Worm (Caenorhabditis elegans) whole organism, mixed stage, embryonic: ENCODE measurements around the gene Y66C5A.1.

Experiments used
- M03D4.4 ChIP-seq: sonication (generic microtip); optimal IDR thresholded peaks from 2 replicates; lab custom pipeline; 2017; ENCODE audit warnings: mild to moderate bottlenecking, missing genetic modification characterization, missing compliant biosample characterization
- bed-3 ChIP-seq: fragments of 200-800 bp; sonication (Bioruptor generic); optimal IDR thresholded peaks from 3 replicates; lab custom pipeline; 2018; ENCODE audit warnings: mild to moderate bottlenecking, missing genetic modification characterization, moderate library complexity, missing compliant biosample characterization
- blmp-1 ChIP-seq: fragments of 150-350 bp; optimal IDR thresholded peaks from 2 replicates; lab custom pipeline; 2014; ENCODE audit warnings: missing biosample characterization, missing genetic modification characterization
- ceh-39 ChIP-seq: fragments of 150-350 bp; optimal IDR thresholded peaks from 2 replicates; lab custom pipeline; 2014; ENCODE audit warnings: missing biosample characterization, missing genetic modification characterization
- ceh-43 ChIP-seq: fragments of 200-800 bp; sonication (Bioruptor generic); optimal IDR thresholded peaks from 2 replicates; lab custom pipeline; 2018; ENCODE audit warnings: mild to moderate bottlenecking, missing genetic modification characterization, moderate library complexity, missing compliant biosample characterization
- ceh-83 ChIP-seq: fragments of 200-800 bp; sonication (Bioruptor generic); optimal IDR thresholded peaks from 2 replicates; lab custom pipeline; 2018; ENCODE audit warnings: mild to moderate bottlenecking, missing genetic modification characterization, missing compliant biosample characterization
- ces-1 ChIP-seq: fragments of 150-350 bp; optimal IDR thresholded peaks from 2 replicates; lab custom pipeline; 2014; ENCODE audit warnings: missing biosample characterization, missing genetic modification reagents, missing genetic modification characterization
- cnd-1 ChIP-seq: fragments of 200-800 bp; sonication (Bioruptor generic); optimal IDR thresholded peaks from 2 replicates; lab custom pipeline; 2018; ENCODE audit warnings: mild to moderate bottlenecking, missing genetic modification characterization, missing compliant biosample characterization
- drap-1 ChIP-seq: fragments of 200-800 bp; sonication (Bioruptor generic); optimal IDR thresholded peaks from 3 replicates; lab custom pipeline; 2018; ENCODE audit warnings: mild to moderate bottlenecking, missing genetic modification characterization, missing compliant biosample characterization
- elt-1 ChIP-seq: sonication (generic microtip); optimal IDR thresholded peaks from 2 replicates; lab custom pipeline; 2017; ENCODE audit warnings: missing genetic modification characterization, mild to moderate bottlenecking, missing compliant biosample characterization, antibody characterized with exemption, moderate library complexity, borderline replicate concordance; ENCODE audit not compliant: insufficient read depth
- elt-3 ChIP-seq: fragments of 150-350 bp; optimal IDR thresholded peaks from 2 replicates; lab custom pipeline; 2014; ENCODE audit warnings: missing biosample characterization, missing genetic modification characterization
- flh-1 ChIP-seq: fragments of 200-800 bp; sonication (Bioruptor generic); optimal IDR thresholded peaks from 2 replicates; lab custom pipeline; 2018; ENCODE audit warnings: mild to moderate bottlenecking, missing genetic modification characterization, moderate library complexity, missing compliant biosample characterization
- ham-2 ChIP-seq: fragments of 200-800 bp; sonication (Bioruptor generic); optimal IDR thresholded peaks from 2 replicates; lab custom pipeline; 2018; ENCODE audit warnings: mild to moderate bottlenecking, missing genetic modification characterization, missing compliant biosample characterization
- hlh-1 ChIP-seq: fragments of 150-350 bp; optimal IDR thresholded peaks from 2 replicates; lab custom pipeline; 2014; ENCODE audit warnings: missing biosample characterization, missing genetic modification reagents, missing genetic modification characterization
- lin-13 ChIP-seq: fragments of 150-350 bp; optimal IDR thresholded peaks from 2 replicates; lab custom pipeline; 2014; ENCODE audit warnings: missing biosample characterization, missing genetic modification characterization
- lin-32 ChIP-seq: fragments of 200-800 bp; sonication (Bioruptor generic); optimal IDR thresholded peaks from 2 replicates; lab custom pipeline; 2018; ENCODE audit warnings: mild to moderate bottlenecking, missing genetic modification characterization, missing compliant biosample characterization
- lsy-2 ChIP-seq: fragments of 150-350 bp; optimal IDR thresholded peaks from 2 replicates; lab custom pipeline; 2014; ENCODE audit warnings: missing biosample characterization, missing genetic modification characterization
- mab-5 ChIP-seq: fragments of 150-350 bp; optimal IDR thresholded peaks from 2 replicates; lab custom pipeline; 2014; ENCODE audit warnings: missing biosample characterization, missing genetic modification characterization
- mep-1 ChIP-seq: fragments of 150-350 bp; optimal IDR thresholded peaks from 2 replicates; lab custom pipeline; 2017; ENCODE audit warnings: missing biosample characterization, missing genetic modification reagents, missing genetic modification characterization, inconsistent platforms
- mls-2 ChIP-seq: sonication (generic microtip); optimal IDR thresholded peaks from 2 replicates; lab custom pipeline; 2016; ENCODE audit warnings: mild to moderate bottlenecking, missing genetic modification characterization, moderate library complexity, missing compliant biosample characterization
- nhr-12 ChIP-seq: fragments of 150-350 bp; optimal IDR thresholded peaks from 2 replicates; lab custom pipeline; 2014; ENCODE audit warnings: missing biosample characterization, missing genetic modification characterization
- nhr-2 ChIP-seq: fragments of 150-350 bp; optimal IDR thresholded peaks from 2 replicates; lab custom pipeline; 2014; ENCODE audit warnings: missing biosample characterization, missing genetic modification characterization
- nhr-237 ChIP-seq: fragments of 150-350 bp; optimal IDR thresholded peaks from 2 replicates; lab custom pipeline; 2014; ENCODE audit warnings: missing biosample characterization, missing genetic modification characterization
- nhr-28 ChIP-seq: fragments of 150-350 bp; optimal IDR thresholded peaks from 2 replicates; lab custom pipeline; 2014; ENCODE audit warnings: missing biosample characterization, missing genetic modification characterization
- nhr-76 ChIP-seq: sonication (generic microtip); optimal IDR thresholded peaks from 2 replicates; lab custom pipeline; 2017; ENCODE audit warnings: missing biosample characterization, missing genetic modification characterization
- pha-4 ChIP-seq: fragments of 150-350 bp; optimal IDR thresholded peaks from 2 replicates; lab custom pipeline; 2018; ENCODE audit warnings: missing biosample characterization, missing genetic modification reagents, missing genetic modification characterization
- sem-2 ChIP-seq: fragments of 200-800 bp; sonication (Bioruptor generic); optimal IDR thresholded peaks from 2 replicates; lab custom pipeline; 2018; ENCODE audit warnings: mild to moderate bottlenecking, missing genetic modification characterization, missing compliant biosample characterization
- snpc-4 ChIP-seq: fragments of 150-350 bp; optimal IDR thresholded peaks from 2 replicates; lab custom pipeline; 2014; ENCODE audit warnings: missing biosample characterization, missing genetic modification characterization
- sptf-1 ChIP-seq: sonication (generic microtip); optimal IDR thresholded peaks from 2 replicates; lab custom pipeline; 2017; ENCODE audit warnings: mild to moderate bottlenecking, missing genetic modification characterization, moderate library complexity, missing compliant biosample characterization
- tbx-8 ChIP-seq: fragments of 200-800 bp; sonication (Bioruptor generic); optimal IDR thresholded peaks from 2 replicates; lab custom pipeline; 2018; ENCODE audit warnings: mild to moderate bottlenecking, missing genetic modification characterization, moderate library complexity, missing compliant biosample characterization
- unc-120 ChIP-seq: sonication (generic microtip); optimal IDR thresholded peaks from 2 replicates; lab custom pipeline; 2017; ENCODE audit warnings: missing genetic modification characterization, missing compliant biosample characterization; ENCODE audit not compliant: poor library complexity, severe bottlenecking
- unc-39 ChIP-seq: fragments of 150-350 bp; optimal IDR thresholded peaks from 2 replicates; lab custom pipeline; 2014; ENCODE audit warnings: missing biosample characterization, missing genetic modification characterization
- unc-62 ChIP-seq: fragments of 150-350 bp; optimal IDR thresholded peaks from 2 replicates; lab custom pipeline; 2014; ENCODE audit warnings: missing biosample characterization, missing genetic modification reagents, missing genetic modification characterization
- zip-8 ChIP-seq: fragments of 150-350 bp; optimal IDR thresholded peaks from 2 replicates; lab custom pipeline; 2014; ENCODE audit warnings: missing biosample characterization, missing genetic modification characterization
- ztf-11 ChIP-seq: fragments of 150-350 bp; optimal IDR thresholded peaks from 2 replicates; lab custom pipeline; 2014; ENCODE audit warnings: missing biosample characterization, missing genetic modification characterization

Y66C5A.1 gene

DNA sequence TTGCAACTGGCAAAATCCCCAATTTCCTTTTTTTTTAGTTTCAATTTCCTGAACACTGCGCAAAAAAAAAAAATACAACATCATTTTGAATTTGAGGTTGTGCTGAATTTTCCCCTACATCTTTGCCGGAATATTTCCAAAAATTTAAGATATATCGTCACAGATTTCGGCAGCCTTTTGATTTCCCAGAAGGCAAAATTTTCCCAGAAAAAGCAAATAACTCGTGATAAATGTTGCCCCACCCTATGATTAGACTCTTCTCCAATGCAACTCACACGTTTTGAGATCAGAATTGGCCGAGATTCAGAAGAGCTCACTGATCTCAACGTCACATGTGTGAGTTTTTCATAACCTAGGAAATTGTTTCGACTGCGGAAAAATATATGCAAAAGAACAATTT, 37.1 kb upstream of the Y66C5A.1 start:
- TF ChIP-seq pha-4 (no peak), ham-2 (GFP tag; lab: Kevin White, UChicago) (no peak), tbx-8 (GFP tag; lab: Kevin White, UChicago) (no peak), zip-8 (tag; lab: Kevin White, UChicago) (no peak), unc-62 (GFP tag; lab: Kevin White, UChicago) (no peak), unc-120 (tag; lab: Kevin White, UChicago) (no peak), ces-1 (GFP tag; lab: Kevin White, UChicago) (no peak), flh-1 (GFP tag; lab: Kevin White, UChicago) (no peak), mls-2 (no peak), lin-32 (no peak), snpc-4 (tag; lab: Kevin White, UChicago) (no peak), ztf-11 (tag; lab: Kevin White, UChicago) (no peak), nhr-12 (no peak), nhr-2 (tag; lab: Kevin White, UChicago) (no peak), M03D4.4 (tag; lab: Kevin White, UChicago) (no peak), bed-3 (GFP tag; lab: Kevin White, UChicago) (no peak), nhr-28 (tag; lab: Kevin White, UChicago) (no peak)
- TF ChIP-seq, all 35 proteins: peak for 0

DNA sequence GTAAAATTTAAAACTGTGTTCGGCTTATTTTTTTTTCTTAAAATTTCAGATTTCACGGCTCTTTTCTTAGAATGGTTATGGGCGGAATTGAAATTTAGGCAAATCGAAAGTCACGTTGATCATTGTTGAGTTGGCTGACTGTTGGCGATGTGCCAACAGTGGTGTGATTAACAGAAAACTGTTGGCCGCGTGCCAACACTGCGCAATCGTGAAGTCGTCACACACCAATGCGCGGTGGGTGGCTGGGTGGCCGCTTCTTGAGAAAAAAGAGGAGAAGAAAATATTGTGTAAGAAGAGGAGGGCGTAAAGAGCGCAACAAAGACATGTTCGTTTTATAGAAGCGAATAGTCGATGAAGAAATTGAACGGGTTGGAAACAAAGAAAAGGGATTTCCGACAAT, 35.8 kb upstream of the Y66C5A.1 start:
- TF ChIP-seq lin-32 (no peak), ceh-83 (GFP tag; lab: Kevin White, UChicago) (no peak), ceh-39 (tag; lab: Kevin White, UChicago) (peak; percentile 70), mls-2 (peak; percentile 22), cnd-1 (tag; lab: Kevin White, UChicago) (peak; percentile 55), zip-8 (tag; lab: Kevin White, UChicago) (peak; percentile 23), mep-1 (tag; lab: Kevin White, UChicago) (peak; percentile 38)

DNA sequence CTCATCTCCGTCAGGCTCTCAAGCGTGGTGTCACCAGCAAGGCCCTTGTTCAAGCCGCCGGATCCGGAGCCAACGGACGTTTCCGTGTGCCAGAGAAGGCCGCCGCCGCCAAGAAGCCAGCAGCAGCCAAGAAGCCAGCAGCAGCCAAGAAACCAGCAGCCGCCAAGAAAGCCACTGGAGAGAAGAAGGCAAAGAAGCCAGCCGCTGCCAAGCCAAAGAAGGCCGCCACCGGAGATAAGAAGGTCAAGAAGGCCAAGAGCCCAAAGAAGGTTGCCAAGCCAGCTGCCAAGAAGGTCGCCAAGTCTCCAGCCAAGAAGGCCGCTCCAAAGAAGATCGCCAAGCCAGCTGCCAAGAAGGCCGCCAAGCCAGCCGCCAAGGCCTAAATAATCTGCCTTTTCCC, 35.2 kb upstream of the Y66C5A.1 start:
- no peak for TF ChIP-seq ztf-11 (tag; lab: Kevin White, UChicago)
- no peak for TF ChIP-seq snpc-4 (tag; lab: Kevin White, UChicago)
- no peak for TF ChIP-seq ceh-43 (GFP tag; lab: Kevin White, UChicago)
- no peak for TF ChIP-seq flh-1 (GFP tag; lab: Kevin White, UChicago)
- TF ChIP-seq lin-32, result no peak
- no peak for TF ChIP-seq ceh-83 (GFP tag; lab: Kevin White, UChicago)
- no peak for TF ChIP-seq sem-2 (GFP tag; lab: Kevin White, UChicago)
- TF ChIP-seq nhr-2 (tag; lab: Kevin White, UChicago), result no peak
- no peak for TF ChIP-seq unc-120 (tag; lab: Kevin White, UChicago)
- no peak for TF ChIP-seq pha-4
- TF ChIP-seq M03D4.4 (tag; lab: Kevin White, UChicago), result no peak
- TF ChIP-seq elt-1 (tag; lab: Kevin White, UChicago), result no peak
- no peak for TF ChIP-seq lin-13

DNA sequence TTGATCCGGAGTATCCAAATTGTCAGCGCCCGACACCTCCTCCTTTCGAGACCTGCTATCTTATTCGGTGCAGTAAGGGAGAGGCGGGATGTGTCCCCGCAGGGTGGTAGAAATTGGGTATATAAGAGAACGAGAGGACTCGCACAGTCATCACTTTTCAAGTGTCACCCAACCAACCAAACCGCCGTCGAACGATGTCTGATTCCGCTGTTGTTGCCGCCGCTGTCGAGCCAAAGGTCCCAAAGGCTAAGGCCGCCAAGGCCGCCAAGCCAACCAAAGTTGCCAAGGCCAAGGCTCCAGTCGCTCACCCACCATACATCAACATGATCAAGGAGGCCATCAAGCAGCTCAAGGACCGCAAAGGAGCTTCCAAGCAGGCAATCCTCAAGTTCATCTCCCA, 34.6 kb upstream of the Y66C5A.1 start, which contains the start of gene his-24:
his-24 (plus strand) TSS at position 150 of the 400 bp plus-strand sequence.
- TF ChIP-seq bed-3 (GFP tag; lab: Kevin White, UChicago) (no peak), ceh-43 (GFP tag; lab: Kevin White, UChicago) (no peak), tbx-8 (GFP tag; lab: Kevin White, UChicago) (no peak), M03D4.4 (tag; lab: Kevin White, UChicago) (peak; percentile 36), nhr-28 (tag; lab: Kevin White, UChicago) (no peak), snpc-4 (tag; lab: Kevin White, UChicago) (no peak), elt-1 (tag; lab: Kevin White, UChicago) (no peak), sptf-1 (peak; percentile 38), ceh-39 (tag; lab: Kevin White, UChicago) (peak; percentile 61), ces-1 (GFP tag; lab: Kevin White, UChicago) (peak; percentile 37), nhr-237 (tag; lab: Kevin White, UChicago) (no peak), lin-13 (peak; percentile 75), elt-3 (tag; lab: Kevin White, UChicago) (no peak), unc-120 (tag; lab: Kevin White, UChicago) (peak; percentile 26), mls-2 (peak; percentile 47), ztf-11 (tag; lab: Kevin White, UChicago) (peak; percentile 64), mab-5 (tag; lab: Kevin White, UChicago) (no peak), unc-62 (GFP tag; lab: Kevin White, UChicago) (peak; percentile 29), zip-8 (tag; lab: Kevin White, UChicago) (peak; percentile 6), hlh-1 (tag; lab: Kevin White, UChicago) (peak; percentile 35), drap-1 (GFP tag; lab: Kevin White, UChicago) (peak; percentile 25), nhr-2 (tag; lab: Kevin White, UChicago) (no peak), lsy-2 (tag; lab: Kevin White, UChicago) (peak; percentile 44), ceh-83 (GFP tag; lab: Kevin White, UChicago) (peak; percentile 51), nhr-76 (no peak), nhr-12 (no peak), unc-39 (tag; lab: Kevin White, UChicago) (no peak), cnd-1 (tag; lab: Kevin White, UChicago) (peak; percentile 59), ham-2 (GFP tag; lab: Kevin White, UChicago) (no peak), lin-32 (peak; percentile 5), pha-4 (peak; percentile 66), flh-1 (GFP tag; lab: Kevin White, UChicago) (no peak), blmp-1 (no peak), mep-1 (tag; lab: Kevin White, UChicago) (peak; percentile 87), sem-2 (GFP tag; lab: Kevin White, UChicago) (no peak)
